Worm (Caenorhabditis elegans): ENCODE data around the gene ril-1.

Gene ril-1

ce11 chrV:14530813-14531212 is 6.9 kb upstream of the ril-1 start, which contains the start of gene kcnl-4:
kcnl-4 (plus strand) TSS chrV:14531113.
- TF ChIP-seq nhr-90 (tag; optimal IDR thresholded peaks at IDR 0.05; ENCODE audit: poor library complexity) (no peak), C16A3.4 (tag; optimal IDR thresholded peaks at IDR 0.05) (no peak), nhr-71 (tag; optimal IDR thresholded peaks at IDR 0.05) (no peak), Y116A8C.19 (tag; optimal IDR thresholded peaks at IDR 0.05; ENCODE audit: borderline replicate concordance) (no peak), grh-1 (GFP tag; IDR thresholded peaks at IDR 0.05) (no peak), egl-27 (tag; optimal IDR thresholded peaks at IDR 0.05) (no peak), egl-13 (tag; optimal IDR thresholded peaks at IDR 0.05) (no peak), ceh-63 (GFP tag; optimal IDR thresholded peaks at IDR 0.05) (no peak), nhr-47 (tag; optimal IDR thresholded peaks at IDR 0.05) (no peak), nhr-19 (GFP tag; conservative IDR thresholded peaks at IDR 0.05) (no peak), efl-3 (GFP tag; optimal IDR thresholded peaks at IDR 0.05) (no peak), dpl-1 (GFP tag; optimal IDR thresholded peaks at IDR 0.05) (no peak), irx-1 (tag; optimal IDR thresholded peaks at IDR 0.05) (no peak), sup-37 (GFP tag; optimal IDR thresholded peaks at IDR 0.05) (no peak), unc-62 (GFP tag; optimal IDR thresholded peaks at IDR 0.05) (no peak), jun-1 (tag; optimal IDR thresholded peaks at IDR 0.05) (no peak), nhr-11 (tag; optimal IDR thresholded peaks at IDR 0.05) (no peak), lin-13 (GFP tag; optimal IDR thresholded peaks at IDR 0.05) (no peak), snpc-4 (tag; optimal IDR thresholded peaks at IDR 0.05) (no peak)

DNA sequence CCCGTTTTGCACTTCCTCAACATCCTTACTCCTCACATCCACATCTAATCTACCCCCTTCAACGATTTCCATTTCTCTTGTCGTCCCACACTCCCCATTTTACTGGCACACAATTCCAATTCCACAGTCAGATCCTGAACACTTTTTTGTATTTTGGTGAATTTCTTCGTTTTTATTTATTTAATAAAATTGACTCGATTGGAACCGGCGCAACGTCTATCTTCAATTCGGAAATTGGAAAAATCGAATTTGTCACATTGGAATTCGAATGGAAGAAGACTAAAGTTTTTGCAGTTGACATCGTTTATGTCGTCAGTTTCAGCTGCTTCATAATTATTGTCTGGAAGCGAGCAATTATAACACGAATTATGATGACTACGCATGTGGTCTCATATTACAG is 3.3 kb upstream of the ril-1 start:
- no peak for TF ChIP-seq nhr-85 (tag)
- TF ChIP-seq ceh-8 (GFP tag; optimal IDR thresholded peaks at IDR 0.05), result no peak
- TF ChIP-seq aly-2 (tag; optimal IDR thresholded peaks at IDR 0.05), result no peak
- no peak for TF ChIP-seq nhr-20 (tag; optimal IDR thresholded peaks at IDR 0.05)
- no peak for TF ChIP-seq grh-1 (GFP tag; IDR thresholded peaks at IDR 0.05)
- no peak for TF ChIP-seq efl-1 (optimal IDR thresholded peaks at IDR 0.05)
- TF ChIP-seq efl-1 (GFP tag; optimal IDR thresholded peaks at IDR 0.05 in 1 of 2), result no peak
- TF ChIP-seq sup-37 (GFP tag; optimal IDR thresholded peaks at IDR 0.05), result no peak
- no peak for TF ChIP-seq egl-13 (tag; optimal IDR thresholded peaks at IDR 0.05)
- TF ChIP-seq unc-30 (tag; optimal IDR thresholded peaks at IDR 0.05), result no peak
- TF ChIP-seq dsc-1 (tag; optimal IDR thresholded peaks at IDR 0.05), result no peak
- no peak for TF ChIP-seq zip-4 (GFP tag; optimal IDR thresholded peaks at IDR 0.05)
- TF ChIP-seq mdl-1 (tag; optimal IDR thresholded peaks at IDR 0.05), result no peak
- no peak for TF ChIP-seq hlh-4 (tag; optimal IDR thresholded peaks at IDR 0.05)

ce11 chrV:14525089-14525488 is 1.2 kb upstream of the ril-1 start, which contains the start of gene hda-1:
hda-1 (plus strand) TSS chrV:14525389.
- TF ChIP-seq sup-37 (GFP tag; optimal IDR thresholded peaks at IDR 0.05), result no peak
- no peak for TF ChIP-seq dsc-1 (tag; optimal IDR thresholded peaks at IDR 0.05)
- no peak for TF ChIP-seq unc-62 (GFP tag; optimal IDR thresholded peaks at IDR 0.05)
- no peak for TF ChIP-seq swsn-7 (tag; optimal IDR thresholded peaks at IDR 0.05)
- TF ChIP-seq nhr-19 (GFP tag; conservative IDR thresholded peaks at IDR 0.05), result no peak
- TF ChIP-seq fkh-10 (GFP tag; optimal IDR thresholded peaks at IDR 0.05), result no peak
- no peak for TF ChIP-seq unc-86 (tag; optimal IDR thresholded peaks at IDR 0.05)
- TF ChIP-seq ceh-63 (GFP tag; optimal IDR thresholded peaks at IDR 0.05), result no peak
- TF ChIP-seq vab-15 (tag; optimal IDR thresholded peaks at IDR 0.05), result no peak
- TF ChIP-seq lin-39 (tag; optimal IDR thresholded peaks at IDR 0.05), result no peak
- TF ChIP-seq zip-4 (GFP tag; optimal IDR thresholded peaks at IDR 0.05), result no peak
- TF ChIP-seq aha-1 (tag; optimal IDR thresholded peaks at IDR 0.05), result no peak
- no peak for TF ChIP-seq skn-1 (tag; optimal IDR thresholded peaks at IDR 0.05)

- TF ChIP-seq efl-1 (optimal IDR thresholded peaks at IDR 0.05) (no peak), efl-1 (GFP tag; optimal IDR thresholded peaks at IDR 0.05 in 1 of 2) (peak in 1 of 2 experiments; percentile 88), irx-1 (tag; optimal IDR thresholded peaks at IDR 0.05) (no peak)
These were observed 824 bp downstream of the ril-1 start, which contains the start of gene C53A5.2 for ce11 chrV:14523105-14523504. C53A5.2 (minus strand) TSS chrV:14523205.

Measured in whole organism, L1 larva.